Fruit fly (Drosophila melanogaster): ENCODE measurements around the gene CG5126.

Gene CG5126

DNA sequence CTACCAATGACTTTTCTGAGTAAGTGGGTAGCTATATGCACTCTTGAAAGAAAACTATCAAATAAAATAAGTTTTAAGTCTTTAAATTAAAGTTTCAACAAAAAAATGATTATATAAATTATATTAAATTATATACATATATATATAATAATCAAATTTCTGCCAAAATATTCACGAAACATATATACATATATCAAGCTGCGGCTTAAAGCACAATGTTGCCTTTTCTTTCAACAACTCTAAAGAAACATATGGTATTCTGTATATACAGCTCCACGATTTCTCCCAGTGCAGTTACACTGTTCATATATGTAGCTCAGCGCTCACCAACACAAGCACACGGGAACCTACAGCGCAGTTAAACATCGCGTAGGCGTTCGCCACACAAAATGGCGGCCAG, 48.3 kb downstream of the CG5126 start (continued):
- TF ChIP-seq CG7839 (tag; optimal IDR thresholded peaks at IDR 0.05): peak; percentile 19
- TF ChIP-seq CG4282 (GFP tag; optimal IDR thresholded peaks at IDR 0.05): no peak
- no peak for TF ChIP-seq pan (optimal IDR thresholded peaks at IDR 0.05)
- no peak for TF ChIP-seq pan (GFP tag; optimal IDR thresholded peaks at IDR 0.05 in 1 of 2, IDR thresholded peaks at IDR 0.05 in 1 of 2)
- peak; percentile 42 for TF ChIP-seq CG2120 (GFP tag; optimal IDR thresholded peaks at IDR 0.05)
- TF ChIP-seq Pdp1 (GFP tag; optimal IDR thresholded peaks at IDR 0.05): no peak
- TF ChIP-seq CG17385 (GFP tag; optimal IDR thresholded peaks at IDR 0.05): peak; percentile 7
- TF ChIP-seq Med (GFP tag): no peak
- no peak for TF ChIP-seq fu2 (GFP tag; optimal IDR thresholded peaks at IDR 0.05)
- TF ChIP-seq CG4360 (GFP tag; IDR thresholded peaks at IDR 0.05): no peak
- TF ChIP-seq PHDP (tag; optimal IDR thresholded peaks at IDR 0.05): peak; percentile 35
- TF ChIP-seq CG15073 (GFP tag; optimal IDR thresholded peaks at IDR 0.05): no peak
- no peak for TF ChIP-seq CG3995 (GFP tag; optimal IDR thresholded peaks at IDR 0.05)
- TF ChIP-seq caup (GFP tag; optimal IDR thresholded peaks at IDR 0.05; ENCODE audit: severe bottlenecking): peak; percentile 26
- TF ChIP-seq CG10147 (GFP tag; optimal IDR thresholded peaks at IDR 0.05): peak; percentile 31
- TF ChIP-seq CG7556 (GFP tag; optimal IDR thresholded peaks at IDR 0.05): peak; percentile 56
- TF ChIP-seq CG1602 (GFP tag; optimal IDR thresholded peaks at IDR 0.05): no peak
- TF ChIP-seq ara (GFP tag; IDR thresholded peaks at IDR 0.05): no peak
- TF ChIP-seq sr (GFP tag; IDR thresholded peaks at IDR 0.05): no peak
- TF ChIP-seq sima (GFP tag; optimal IDR thresholded peaks at IDR 0.05): no peak
- no peak for TF ChIP-seq lov (optimal IDR thresholded peaks at IDR 0.05)
- TF ChIP-seq lov (GFP tag; IDR thresholded peaks at IDR 0.05): no peak
- TF ChIP-seq gce (GFP tag; IDR thresholded peaks at IDR 0.05): no peak
- TF ChIP-seq CG10209 (GFP tag; optimal IDR thresholded peaks at IDR 0.05): peak; percentile 31
- TF ChIP-seq CG18262 (tag; optimal IDR thresholded peaks at IDR 0.05): no peak
- TF ChIP-seq CG31388 (GFP tag; optimal IDR thresholded peaks at IDR 0.05): no peak
- no peak for TF ChIP-seq CG17359 (tag; optimal IDR thresholded peaks at IDR 0.05)
- TF ChIP-seq CG2889 (GFP tag; IDR thresholded peaks at IDR 0.05): no peak
- no peak for TF ChIP-seq CG7271 (tag; optimal IDR thresholded peaks at IDR 0.05)
- no peak for TF ChIP-seq Hr78 (GFP tag; optimal IDR thresholded peaks at IDR 0.05)
- TF ChIP-seq CG3407 (GFP tag; optimal IDR thresholded peaks at IDR 0.05): no peak
- TF ChIP-seq CTCF (GFP tag; optimal IDR thresholded peaks at IDR 0.05): no peak
- peak; percentile 36 for TF ChIP-seq grau (tag; optimal IDR thresholded peaks at IDR 0.05)
- TF ChIP-seq pros (GFP tag; optimal IDR thresholded peaks at IDR 0.05): no peak
- no peak for TF ChIP-seq CG18764 (GFP tag; optimal IDR thresholded peaks at IDR 0.05)
- TF ChIP-seq HHEX (GFP tag; optimal IDR thresholded peaks at IDR 0.05): peak; percentile 7
- peak; percentile 50 for TF ChIP-seq Fer1 (GFP tag; optimal IDR thresholded peaks at IDR 0.05)
- no peak for TF ChIP-seq wor (GFP tag; IDR thresholded peaks at IDR 0.05)
- no peak for TF ChIP-seq pb (GFP tag; optimal IDR thresholded peaks at IDR 0.05)
- no peak for TF ChIP-seq zfh1 (GFP tag; IDR thresholded peaks at IDR 0.05)
- no peak for TF ChIP-seq MTF-1 (GFP tag; optimal IDR thresholded peaks at IDR 0.05; ENCODE audit: borderline replicate concordance)
- no peak for TF ChIP-seq Atf3 (GFP tag; optimal IDR thresholded peaks at IDR 0.05)
- TF ChIP-seq Hmr (GFP tag; optimal IDR thresholded peaks at IDR 0.05): peak; percentile 67
- no peak for TF ChIP-seq schlank (tag; optimal IDR thresholded peaks at IDR 0.05)
- TF ChIP-seq lola (GFP tag; optimal IDR thresholded peaks at IDR 0.05): no peak
- TF ChIP-seq CG33557 (GFP tag; optimal IDR thresholded peaks at IDR 0.05): no peak
- TF ChIP-seq tx (GFP tag; optimal IDR thresholded peaks at IDR 0.05): no peak
- peak; percentile 17 for TF ChIP-seq dmrt99B (tag; optimal IDR thresholded peaks at IDR 0.05)
- TF ChIP-seq CG12659 (GFP tag; optimal IDR thresholded peaks at IDR 0.05): peak; percentile 16
- no peak for TF ChIP-seq croc (GFP tag; conservative IDR thresholded peaks at IDR 0.05)
- no peak for TF ChIP-seq NC2α (GFP tag; optimal IDR thresholded peaks at IDR 0.05)
- TF ChIP-seq CG12391 (tag; optimal IDR thresholded peaks at IDR 0.05): peak; percentile 34

Measured in whole organism, embryonic.